Worm (Caenorhabditis elegans): ENCODE results near the gene semi-1.
A peak's percentile ranks its signal among the peaks of the same experiment; 100 is the strongest.

semi-1 gene

ce11 chrV:13468190-13468765 is 46.7 kb downstream of the semi-1 start, which contains the start of the genes F25H9.6 and F25H9.7 (continued):
- peak; percentile 24; the same call in 1 of the 2 replicates for TF ChIP-seq C17E4.6 (GFP tag; IDR thresholded peaks at IDR 0.05)
- peak; percentile 25; the same call in 1 of the 2 replicates for TF ChIP-seq cebp-1 (GFP tag; IDR thresholded peaks at IDR 0.05)
- TF ChIP-seq cebp-1 (tag; optimal IDR thresholded peaks at IDR 0.05), result peak; percentile 62
- peak; percentile 58 for TF ChIP-seq repo-1 (tag; optimal IDR thresholded peaks at IDR 0.05)
- TF ChIP-seq rcor-1 (GFP tag; IDR thresholded peaks at IDR 0.05), result peak; percentile 73
- TF ChIP-seq ceh-79 (tag; optimal IDR thresholded peaks at IDR 0.05), result peak; percentile 49
- peak; percentile 31 to 92 for TF ChIP-seq rec-8 (tag; optimal IDR thresholded peaks at IDR 0.05)
- no peak for TF ChIP-seq cebp-2 (GFP tag; IDR thresholded peaks at IDR 0.05)
- 0 out of 2 replicates have a peak, but pooled peaks have one; percentile 70 for TF ChIP-seq ztf-28 (GFP tag; IDR thresholded peaks at IDR 0.05)
- peak in 1 of 3 experiments; percentile 64 for TF ChIP-seq lin-35 (GFP tag; optimal IDR thresholded peaks at IDR 0.05)
- TF ChIP-seq somi-1 (GFP tag; optimal IDR thresholded peaks at IDR 0.05), result peak; percentile 53
- TF ChIP-seq mxl-1 (tag; optimal IDR thresholded peaks at IDR 0.05), result no peak
- peak; percentile 51 for TF ChIP-seq snpc-3.4 (tag; optimal IDR thresholded peaks at IDR 0.05)
- peak; percentile 78 for TF ChIP-seq attf-3 (GFP tag; conservative IDR thresholded peaks at IDR 0.05)
- peak; percentile 74 for TF ChIP-seq madf-10 (tag; optimal IDR thresholded peaks at IDR 0.05)
- peak; percentile 22 for TF ChIP-seq F10E7.11 (tag; optimal IDR thresholded peaks at IDR 0.05)
- TF ChIP-seq ceh-58 (GFP tag; IDR thresholded peaks at IDR 0.05), result no peak
- TF ChIP-seq egl-18 (GFP tag; IDR thresholded peaks at IDR 0.05), result 0 out of 2 replicates have a peak, but pooled peaks have one; percentile 7
- TF ChIP-seq mcd-1 (GFP tag; IDR thresholded peaks at IDR 0.05), result peak; percentile 82
- peak; percentile 79 for TF ChIP-seq K11D2.4 (GFP tag; IDR thresholded peaks at IDR 0.05)
- TF ChIP-seq let-526 (GFP tag; IDR thresholded peaks at IDR 0.05), result peak; percentile 77
- TF ChIP-seq atf-7 (tag; optimal IDR thresholded peaks at IDR 0.05), result peak; percentile 44
- peak; percentile 16 for TF ChIP-seq F23B12.7 (tag; optimal IDR thresholded peaks at IDR 0.05; ENCODE audit: insufficient read depth)
- 0 out of 2 replicates have a peak, but pooled peaks have one; percentile 36 for TF ChIP-seq ceh-40 (GFP tag; IDR thresholded peaks at IDR 0.05)
- peak; percentile 83 for TF ChIP-seq chd-7 (tag; optimal IDR thresholded peaks at IDR 0.05)
- peak; percentile 76 for TF ChIP-seq F22D6.2 (tag; optimal IDR thresholded peaks at IDR 0.05)
- TF ChIP-seq madf-8 (GFP tag; conservative IDR thresholded peaks at IDR 0.05), result peak; percentile 63
- 0 out of 2 replicates have a peak, but pooled peaks have one; percentile 57 for TF ChIP-seq Y56A3A.18 (GFP tag; IDR thresholded peaks at IDR 0.05)
- TF ChIP-seq lin-54 (GFP tag; optimal IDR thresholded peaks at IDR 0.05), result peak; percentile 65
- TF ChIP-seq let-607 (tag; optimal IDR thresholded peaks at IDR 0.05), result peak in 1 of 2 experiments; percentile 71
- TF ChIP-seq aptf-2 (GFP tag; conservative IDR thresholded peaks at IDR 0.05), result peak; percentile 82; the same call in 1 of the 2 replicates
- no peak for TF ChIP-seq sdz-38 (tag; optimal IDR thresholded peaks at IDR 0.05)
- TF ChIP-seq lir-1 (GFP tag; conservative IDR thresholded peaks at IDR 0.05), result peak; percentile 93
- no peak for TF ChIP-seq Y79H2A.3 (GFP tag; conservative IDR thresholded peaks at IDR 0.05)
- TF ChIP-seq hmg-1.2 (GFP tag; IDR thresholded peaks at IDR 0.05), result 0 out of 2 replicates have a peak, but pooled peaks have one; percentile 29
- TF ChIP-seq tlf-1 (GFP tag; optimal IDR thresholded peaks at IDR 0.05), result peak; percentile 70
- TF ChIP-seq tbp1 (GFP tag; optimal IDR thresholded peaks at IDR 0.05), result peak; percentile 58
- TF ChIP-seq B0261.1 (tag; optimal IDR thresholded peaks at IDR 0.05), result peak; percentile 11
- 0 out of 2 replicates have a peak, but pooled peaks have one; percentile 58 for TF ChIP-seq nhr-120 (GFP tag; IDR thresholded peaks at IDR 0.05)
- no peak for TF ChIP-seq fkh-3 (tag; optimal IDR thresholded peaks at IDR 0.05)
- TF ChIP-seq madf-3 (GFP tag; IDR thresholded peaks at IDR 0.05), result no peak; the same call in 1 of the 2 replicates
- no peak for TF ChIP-seq mel-28 (tag; optimal IDR thresholded peaks at IDR 0.05; ENCODE audit: borderline replicate concordance)
- peak; percentile 24 for TF ChIP-seq F57C9.4 (tag; optimal IDR thresholded peaks at IDR 0.05)
- peak; percentile 42 for TF ChIP-seq B0035.1 (tag; optimal IDR thresholded peaks at IDR 0.05)
- TF ChIP-seq F55B11.4 (tag; optimal IDR thresholded peaks at IDR 0.05; ENCODE audit: borderline replicate concordance, insufficient read depth), result no peak
- peak; percentile 79 for TF ChIP-seq madf-6 (GFP tag; IDR thresholded peaks at IDR 0.05)
- TF ChIP-seq bed-2 (GFP tag; IDR thresholded peaks at IDR 0.05), result peak; percentile 91; the same call in 1 of the 2 replicates
